Fruit fly (Drosophila melanogaster) whole organism, prepupa: ENCODE results near the gene Ppt1.

Experiments
- Blimp-1 ChIP-seq: fragments of 200-800 bp; sonication (Bioruptor generic); optimal IDR thresholded peaks from 3 replicates; lab custom pipeline; 2017; ENCODE audit warnings: missing biosample characterization, missing genetic modification characterization, mild to moderate bottlenecking, moderate library complexity, missing genetic modification reagents
- CG10631 ChIP-seq: fragments of 200-800 bp; sonication (Bioruptor generic); optimal IDR thresholded peaks from 2 replicates; lab custom pipeline; 2016; ENCODE audit warnings: missing biosample characterization, missing genetic modification characterization
- CG11762 ChIP-seq: fragments of 200-800 bp; sonication (Bioruptor generic); optimal IDR thresholded peaks from 3 replicates; lab custom pipeline; 2016; ENCODE audit warnings: missing biosample characterization, missing genetic modification characterization; ENCODE audit not compliant: insufficient read depth
- CG15336 ChIP-seq: fragments of 200-800 bp; sonication (Bioruptor generic); IDR thresholded peaks from 2 replicates; pipeline ENCODE4 v1.3.6; 2022; ENCODE audit warnings: missing biosample characterization, missing genetic modification characterization
- CG1621 ChIP-seq: fragments of 200-800 bp; sonication (Bioruptor generic); optimal IDR thresholded peaks from 3 replicates; lab custom pipeline; 2018; ENCODE audit warnings: missing biosample characterization, mild to moderate bottlenecking, missing genetic modification characterization
- CG16779 ChIP-seq: fragments of 200-800 bp; sonication (Bioruptor generic); optimal IDR thresholded peaks from 3 replicates; lab custom pipeline; 2017; ENCODE audit warnings: missing biosample characterization, mild to moderate bottlenecking, missing genetic modification characterization
- CG31627 ChIP-seq: fragments of 200-800 bp; sonication (Bioruptor generic); optimal IDR thresholded peaks from 3 replicates; lab custom pipeline; 2016; ENCODE audit warnings: missing biosample characterization, missing genetic modification characterization
- CG32006 ChIP-seq: fragments of 200-800 bp; sonication (Bioruptor generic); optimal IDR thresholded peaks from 3 replicates; lab custom pipeline; 2017; ENCODE audit warnings: missing biosample characterization, mild to moderate bottlenecking, missing genetic modification characterization
- CG34406 ChIP-seq: fragments of 200-800 bp; sonication (Bioruptor generic); optimal IDR thresholded peaks from 3 replicates; lab custom pipeline; 2016; ENCODE audit warnings: missing biosample characterization, missing genetic modification characterization
- CG6163 ChIP-seq: fragments of 200-800 bp; sonication (Bioruptor generic); IDR thresholded peaks from 3 replicates; pipeline ENCODE4 v1.3.6; 2022; ENCODE audit warnings: missing biosample characterization, missing genetic modification characterization
- CG6276 ChIP-seq: fragments of 200-800 bp; sonication (Bioruptor generic); optimal IDR thresholded peaks from 2 replicates; lab custom pipeline; 2017; ENCODE audit warnings: missing biosample characterization, mild to moderate bottlenecking, missing genetic modification characterization
- CG6854 ChIP-seq: fragments of 200-800 bp; sonication (Bioruptor generic); optimal IDR thresholded peaks from 2 replicates; lab custom pipeline; 2017; ENCODE audit warnings: missing biosample characterization, mild to moderate bottlenecking, missing genetic modification characterization
- CG7368 ChIP-seq: fragments of 200-800 bp; sonication (Bioruptor generic); optimal IDR thresholded peaks from 3 replicates; lab custom pipeline; 2016; ENCODE audit warnings: missing biosample characterization, missing genetic modification characterization
- CG8119 ChIP-seq: fragments of 200-800 bp; sonication (Bioruptor generic); IDR thresholded peaks from 3 replicates; pipeline ENCODE4 v1.3.6; 2022; ENCODE audit warnings: missing biosample characterization, missing genetic modification characterization
- CG9139 ChIP-seq: fragments of 200-800 bp; sonication (Bioruptor generic); optimal IDR thresholded peaks from 3 replicates; lab custom pipeline; 2017; ENCODE audit warnings: missing biosample characterization, mild to moderate bottlenecking, missing genetic modification characterization
- Eip75B ChIP-seq: fragments of 200-800 bp; sonication (Bioruptor generic); optimal IDR thresholded peaks from 3 replicates; lab custom pipeline; 2016; ENCODE audit warnings: missing biosample characterization, missing genetic modification characterization
- Eip78C ChIP-seq: fragments of 200-800 bp; sonication (Bioruptor generic); peaks from one replicate; lab custom pipeline; 2016; ENCODE audit warnings: missing biosample characterization, missing genetic modification characterization
- Eip93F ChIP-seq: fragments of 200-800 bp; sonication (Bioruptor generic); optimal IDR thresholded peaks from 2 replicates; lab custom pipeline; 2016; ENCODE audit warnings: missing biosample characterization, mild to moderate bottlenecking, missing genetic modification characterization
- Ets21C ChIP-seq: fragments of 200-800 bp; sonication (Bioruptor generic); optimal IDR thresholded peaks from 3 replicates; lab custom pipeline; 2016; ENCODE audit warnings: missing biosample characterization, missing genetic modification characterization
- Ets96B ChIP-seq: fragments of 200-800 bp; optimal IDR thresholded peaks from 2 replicates; lab custom pipeline; 2019; ENCODE audit warnings: missing biosample characterization, mild to moderate bottlenecking, missing genetic modification characterization, moderate library complexity
- Gug ChIP-seq: fragments of 200-800 bp; sonication (Bioruptor generic); IDR thresholded peaks from 2 replicates; pipeline ENCODE4 v1.3.6; 2022; ENCODE audit warnings: missing biosample characterization, missing genetic modification characterization
- Hr39 ChIP-seq: fragments of 200-800 bp; sonication (Bioruptor generic); optimal IDR thresholded peaks from 2 replicates; lab custom pipeline; 2016; ENCODE audit warnings: missing biosample characterization, missing genetic modification characterization
- Lpt ChIP-seq: fragments of 200-800 bp; sonication (Bioruptor generic); optimal IDR thresholded peaks from 3 replicates; lab custom pipeline; 2016; ENCODE audit warnings: missing biosample characterization, missing genetic modification characterization
- OdsH ChIP-seq: fragments of 200-800 bp; sonication (Bioruptor generic); optimal IDR thresholded peaks from 3 replicates; lab custom pipeline; 2016; ENCODE audit warnings: missing biosample characterization, missing genetic modification characterization
- Sox15 ChIP-seq: fragments of 200-800 bp; sonication (Bioruptor generic); optimal IDR thresholded peaks from 3 replicates; lab custom pipeline; 2016; ENCODE audit warnings: missing biosample characterization, missing genetic modification characterization
- cyc ChIP-seq: fragments of 200-800 bp; sonication (Bioruptor generic); optimal IDR thresholded peaks from 3 replicates; lab custom pipeline; 2016; ENCODE audit warnings: missing biosample characterization, missing genetic modification characterization
- dac ChIP-seq: fragments of 200-800 bp; sonication (Bioruptor generic); optimal IDR thresholded peaks from 2 replicates; lab custom pipeline; 2017; ENCODE audit warnings: missing biosample characterization, mild to moderate bottlenecking, missing genetic modification characterization
- dsx ChIP-seq: fragments of 200-800 bp; optimal IDR thresholded peaks from 3 replicates; lab custom pipeline; 2019; ENCODE audit warnings: missing biosample characterization, mild to moderate bottlenecking, missing genetic modification characterization, moderate library complexity; ENCODE audit not compliant: poor library complexity, severe bottlenecking
- eg ChIP-seq: fragments of 200-800 bp; sonication (Bioruptor generic); IDR thresholded peaks from 3 replicates; pipeline ENCODE4 v1.3.6; 2022; ENCODE audit warnings: missing biosample characterization, missing genetic modification characterization
- esn ChIP-seq: fragments of 200-800 bp; sonication (Bioruptor generic); optimal IDR thresholded peaks from 2 replicates; lab custom pipeline; 2016; ENCODE audit warnings: missing biosample characterization, mild to moderate bottlenecking, missing genetic modification characterization, moderate library complexity
- fd59A ChIP-seq: fragments of 200-800 bp; sonication (Bioruptor generic); optimal IDR thresholded peaks from 2 replicates; lab custom pipeline; 2017; ENCODE audit warnings: missing biosample characterization, mild to moderate bottlenecking, missing genetic modification characterization, missing genetic modification reagents
- fd85E ChIP-seq: fragments of 200-800 bp; sonication (Bioruptor generic); optimal IDR thresholded peaks from 3 replicates; lab custom pipeline; 2016; ENCODE audit warnings: missing biosample characterization, missing genetic modification characterization
- lz ChIP-seq: fragments of 200-800 bp; sonication (Bioruptor generic); optimal IDR thresholded peaks from 3 replicates; lab custom pipeline; 2016; ENCODE audit warnings: missing biosample characterization, missing genetic modification characterization
- net ChIP-seq: fragments of 200-800 bp; sonication (Bioruptor generic); optimal IDR thresholded peaks from 3 replicates; lab custom pipeline; 2016; ENCODE audit warnings: missing biosample characterization, missing genetic modification characterization
- pdm3 ChIP-seq: fragments of 200-800 bp; sonication (Bioruptor generic); optimal IDR thresholded peaks from 3 replicates; lab custom pipeline; 2016; ENCODE audit warnings: missing biosample characterization, missing genetic modification characterization
- ss ChIP-seq, 2 experiments: fragments of 200-800 bp; sonication (Bioruptor generic); optimal IDR thresholded peaks; 2 replicates in 1 of 2; 3 replicates in 1 of 2; lab custom pipeline; 2017 to 2018; ENCODE audit warnings: mild to moderate bottlenecking in 2 of 2, missing biosample characterization in 2 of 2, missing genetic modification characterization in 2 of 2, moderate library complexity in 1 of 2
- svp ChIP-seq: fragments of 200-800 bp; sonication (Bioruptor generic); peaks from one replicate; lab custom pipeline; 2016; ENCODE audit warnings: missing biosample characterization, missing genetic modification characterization
- vri ChIP-seq: fragments of 200-800 bp; sonication (Bioruptor generic); optimal IDR thresholded peaks from 3 replicates; lab custom pipeline; 2016; ENCODE audit warnings: missing biosample characterization, mild to moderate bottlenecking, missing genetic modification characterization

The Ppt1 gene

dm6 chrX:8724815-8725214 is 34.8 kb upstream of the Ppt1 start:
- TF ChIP-seq Ets21C (no peak), CG9139 (GFP tag; lab: Kevin White, UChicago) (no peak), fd59A (GFP tag; lab: Kevin White, UChicago) (no peak), CG8119 (GFP tag; lab: Robert Waterston, UW) (no peak), pdm3 (GFP tag; lab: Kevin White, UChicago) (no peak), CG16779 (tag; lab: Kevin White, UChicago) (no peak), esn (GFP tag; lab: Kevin White, UChicago) (no peak), Gug (GFP tag; lab: Robert Waterston, UW) (no peak), CG31627 (GFP tag; lab: Kevin White, UChicago) (no peak), Eip93F (GFP tag; lab: Kevin White, UChicago) (no peak), CG7368 (GFP tag; lab: Kevin White, UChicago) (no peak), ss (GFP tag; optimal IDR thresholded peaks at IDR 0.05; lab: Kevin White, UChicago) (no peak), fd85E (GFP tag; lab: Kevin White, UChicago) (no peak), Eip78C (GFP tag; lab: Kevin White, UChicago) (no peak), CG34406 (no peak), lz (GFP tag; lab: Kevin White, UChicago) (no peak), OdsH (GFP tag; lab: Kevin White, UChicago) (no peak), eg (GFP tag; lab: Robert Waterston, UW) (no peak)

dm6 chrX:8723393-8723987 is 33.5 kb upstream of the Ppt1 start:
- TF ChIP-seq Sox15 (no peak), cyc (no peak), CG31627 (GFP tag; lab: Kevin White, UChicago) (no peak), Lpt (GFP tag; lab: Kevin White, UChicago) (no peak), CG32006 (GFP tag; lab: Kevin White, UChicago) (no peak), CG6276 (GFP tag; lab: Kevin White, UChicago) (no peak), Eip78C (GFP tag; lab: Kevin White, UChicago) (no peak), Hr39 (GFP tag; lab: Kevin White, UChicago) (no peak), dac (no peak), CG1621 (no peak), CG11762 (GFP tag; lab: Kevin White, UChicago) (no peak), Ets96B (tag; lab: Kevin White, UChicago) (no peak), svp (no peak), CG15336 (GFP tag; lab: Robert Waterston, UW) (no peak), esn (GFP tag; lab: Kevin White, UChicago) (no peak), CG8119 (GFP tag; lab: Robert Waterston, UW) (no peak), net (no peak), CG10631 (GFP tag; lab: Kevin White, UChicago) (no peak), CG7368 (GFP tag; lab: Kevin White, UChicago) (no peak), Blimp-1 (GFP tag; lab: Kevin White, UChicago) (no peak)
- TF ChIP-seq, all 60 proteins: peak for 0

- TF ChIP-seq CG6163 (GFP tag; lab: Robert Waterston, UW) (no peak), vri (GFP tag; lab: Kevin White, UChicago) (no peak), CG6854 (GFP tag; lab: Kevin White, UChicago) (no peak), OdsH (GFP tag; lab: Kevin White, UChicago) (no peak), fd59A (GFP tag; lab: Kevin White, UChicago) (no peak), CG1621 (no peak), ss (GFP tag; optimal IDR thresholded peaks at IDR 0.05; lab: Kevin White, UChicago) (no peak), fd85E (GFP tag; lab: Kevin White, UChicago) (no peak), dsx (GFP tag; lab: Kevin White, UChicago) (no peak), svp (no peak), CG6276 (GFP tag; lab: Kevin White, UChicago) (no peak), Eip75B (GFP tag; lab: Kevin White, UChicago) (no peak)
These were observed 31.5 kb upstream of the Ppt1 start for dm6 chrX:8721501-8721900.
